Worm (Caenorhabditis elegans): ENCODE results near the gene H01M10.1.

ce11 chrX:2614158-2614557 lies 33.8 kb upstream of the H01M10.1 start:
- TF ChIP-seq rbr-2 (tag; optimal IDR thresholded peaks at IDR 0.05) = no peak
- TF ChIP-seq T26A8.4 (GFP tag; IDR thresholded peaks at IDR 0.05) = no peak
- no peak for TF ChIP-seq lin-29 (GFP tag; IDR thresholded peaks at IDR 0.05)
- TF ChIP-seq ZK546.5 (tag; optimal IDR thresholded peaks at IDR 0.05) = no peak
- no peak for TF ChIP-seq aha-1 (tag)
- TF ChIP-seq pqm-1 (tag; optimal IDR thresholded peaks at IDR 0.05) = no peak
- TF ChIP-seq lin-1 (GFP tag; IDR thresholded peaks at IDR 0.05) = no peak
- no peak for TF ChIP-seq skn-1 (tag; optimal IDR thresholded peaks at IDR 0.05)
- no peak for TF ChIP-seq dpl-1 (GFP tag; optimal IDR thresholded peaks at IDR 0.05)
